Fruit fly (Drosophila melanogaster) whole organism, embryonic: Measurements from ENCODE around the gene Alh.

Experiments
- Awh ChIP-seq: fragments of 200-800 bp; sonication (Bioruptor generic); IDR thresholded peaks from 2 replicates; pipeline ENCODE4, ENCODE4 v1.3.6; 2022; ENCODE audit warnings: missing biosample characterization, missing genetic modification characterization
- BEAF-32 ChIP-seq: fragments of 200-800 bp; sonication (Bioruptor generic); optimal IDR thresholded peaks from 3 replicates; lab custom pipeline; 2017; ENCODE audit warnings: missing biosample characterization, missing genetic modification characterization, mild to moderate bottlenecking, moderate library complexity, missing genetic modification reagents
- CG10321 ChIP-seq: fragments of 200-800 bp; sonication (Bioruptor generic); IDR thresholded peaks from 2 replicates; pipeline ENCODE4 v1.3.6; 2022; ENCODE audit warnings: missing biosample characterization, missing genetic modification characterization
- CG10431 ChIP-seq: fragments of 200-800 bp; sonication (Bioruptor generic); optimal IDR thresholded peaks from 3 replicates; lab custom pipeline; 2018; ENCODE audit warnings: missing biosample characterization, mild to moderate bottlenecking, missing genetic modification characterization
- CG11247 ChIP-seq: fragments of 200-800 bp; sonication (Bioruptor generic); IDR thresholded peaks from 2 replicates; pipeline ENCODE4 v1.3.6; 2022; ENCODE audit warnings: missing biosample characterization, missing genetic modification characterization
- CG11560 ChIP-seq: fragments of 200-800 bp; sonication (Bioruptor generic); IDR thresholded peaks from 3 replicates; pipeline ENCODE4 v1.3.6; 2022; ENCODE audit warnings: missing biosample characterization, missing genetic modification characterization
- CG12071 ChIP-seq: fragments of 200-800 bp; sonication (Bioruptor generic); optimal IDR thresholded peaks from 3 replicates; lab custom pipeline; 2018; ENCODE audit warnings: missing biosample characterization, mild to moderate bottlenecking, missing genetic modification characterization
- CG12659 ChIP-seq: fragments of 200-800 bp; sonication (Bioruptor generic); optimal IDR thresholded peaks from 3 replicates; lab custom pipeline; 2017; ENCODE audit warnings: mild to moderate bottlenecking, missing biosample characterization, missing genetic modification reagents, missing genetic modification characterization
- CG13287 ChIP-seq: fragments of 200-800 bp; sonication (Bioruptor generic); IDR thresholded peaks from 2 replicates; pipeline ENCODE4 v1.3.6; 2022; ENCODE audit warnings: missing biosample characterization, missing genetic modification characterization; ENCODE audit not compliant: partially characterized antibody
- CG17328 ChIP-seq: fragments of 200-800 bp; sonication (Bioruptor generic); IDR thresholded peaks from 2 replicates; pipeline ENCODE4 v1.3.6; 2022; ENCODE audit warnings: missing biosample characterization, missing genetic modification characterization
- CG17361 ChIP-seq: fragments of 200-800 bp; sonication (Bioruptor generic); IDR thresholded peaks from 3 replicates; pipeline ENCODE4 v1.3.6; 2022; ENCODE audit warnings: missing biosample characterization, missing genetic modification characterization
- CG17385 ChIP-seq: fragments of 200-800 bp; sonication (Bioruptor generic); optimal IDR thresholded peaks from 3 replicates; lab custom pipeline; 2018; ENCODE audit warnings: missing biosample characterization, mild to moderate bottlenecking, missing genetic modification characterization
- CG1792 ChIP-seq: fragments of 200-800 bp; sonication (Bioruptor generic); optimal IDR thresholded peaks from 2 replicates; lab custom pipeline; 2016; ENCODE audit warnings: missing biosample characterization, missing genetic modification characterization
- CG2889 ChIP-seq: fragments of 200-800 bp; sonication (Bioruptor generic); IDR thresholded peaks from 3 replicates; pipeline ENCODE4 v1.3.6; 2022; ENCODE audit warnings: missing biosample characterization, missing genetic modification characterization
- CG30403 ChIP-seq: fragments of 200-800 bp; sonication (Bioruptor generic); optimal IDR thresholded peaks from 3 replicates; lab custom pipeline; 2016; ENCODE audit warnings: missing biosample characterization, missing genetic modification characterization
- CG31365 ChIP-seq: fragments of 200-800 bp; sonication (Bioruptor generic); optimal IDR thresholded peaks from 2 replicates; lab custom pipeline; 2018; ENCODE audit warnings: missing biosample characterization, mild to moderate bottlenecking, missing genetic modification characterization
- CG3838 ChIP-seq: fragments of 200-800 bp; sonication (Bioruptor generic); optimal IDR thresholded peaks from 3 replicates; lab custom pipeline; 2016; ENCODE audit warnings: missing biosample characterization, missing genetic modification characterization
- CG7745 ChIP-seq: fragments of 200-800 bp; sonication (Bioruptor generic); optimal IDR thresholded peaks from 2 replicates; lab custom pipeline; 2018; ENCODE audit warnings: missing biosample characterization, mild to moderate bottlenecking, missing genetic modification characterization, moderate library complexity
- CG8281 ChIP-seq: fragments of 200-800 bp; sonication (Bioruptor generic); optimal IDR thresholded peaks from 2 replicates; lab custom pipeline; 2018; ENCODE audit warnings: missing biosample characterization, mild to moderate bottlenecking, missing genetic modification characterization, moderate library complexity
- CG9609 ChIP-seq: fragments of 200-800 bp; sonication (Bioruptor generic); optimal IDR thresholded peaks from 3 replicates; lab custom pipeline; 2016; ENCODE audit warnings: missing biosample characterization, missing genetic modification characterization
- Ets97D ChIP-seq: fragments of 200-800 bp; sonication (Bioruptor generic); optimal IDR thresholded peaks from 3 replicates; lab custom pipeline; 2016; ENCODE audit warnings: missing biosample characterization, missing genetic modification characterization
- Hey ChIP-seq: fragments of 200-800 bp; sonication (Bioruptor generic); optimal IDR thresholded peaks from 3 replicates; lab custom pipeline; 2018; ENCODE audit warnings: missing biosample characterization, mild to moderate bottlenecking, missing genetic modification characterization
- Jarid2 ChIP-seq: fragments of 200-800 bp; sonication (Bioruptor generic); optimal IDR thresholded peaks from 3 replicates; lab custom pipeline; 2017; ENCODE audit warnings: mild to moderate bottlenecking, missing biosample characterization, missing genetic modification reagents, missing genetic modification characterization
- Poxn ChIP-seq: fragments of 200-800 bp; sonication (Bioruptor generic); IDR thresholded peaks from 2 replicates; pipeline ENCODE4 v1.3.6; 2022; ENCODE audit warnings: missing biosample characterization, missing genetic modification characterization
- Sry-β ChIP-seq: fragments of 200-800 bp; sonication (Bioruptor generic); optimal IDR thresholded peaks from 2 replicates; lab custom pipeline; 2018; ENCODE audit warnings: missing biosample characterization, mild to moderate bottlenecking, missing genetic modification characterization, moderate library complexity
- Xrp1 ChIP-seq: fragments of 200-800 bp; sonication (Bioruptor generic); IDR thresholded peaks from 2 replicates; pipeline ENCODE4 v1.3.6; 2022; ENCODE audit warnings: missing biosample characterization, missing genetic modification characterization
- amos ChIP-seq: fragments of 200-800 bp; sonication (Bioruptor generic); IDR thresholded peaks from 2 replicates; pipeline ENCODE4 v1.3.6; 2022; ENCODE audit warnings: missing biosample characterization, missing genetic modification characterization; ENCODE audit not compliant: partially characterized antibody
- ato ChIP-seq: fragments of 200-800 bp; sonication (Bioruptor generic); IDR thresholded peaks from 2 replicates; pipeline ENCODE4 v1.3.6; 2022; ENCODE audit warnings: missing biosample characterization, missing genetic modification characterization; ENCODE audit not compliant: partially characterized antibody
- az2 ChIP-seq: fragments of 200-800 bp; sonication (Bioruptor generic); optimal IDR thresholded peaks from 3 replicates; lab custom pipeline; 2016; ENCODE audit warnings: missing biosample characterization, missing genetic modification characterization
- cato ChIP-seq: fragments of 200-800 bp; sonication (Bioruptor generic); optimal IDR thresholded peaks from 2 replicates; lab custom pipeline; 2016; ENCODE audit warnings: missing biosample characterization, missing genetic modification characterization, borderline replicate concordance
- croc ChIP-seq: fragments of 200-800 bp; sonication (Bioruptor generic); conservative IDR thresholded peaks from 3 replicates; pipeline ENCODE4 v1.3.6; 2022; ENCODE audit warnings: missing biosample characterization, missing genetic modification characterization
- crol ChIP-seq: fragments of 200-800 bp; sonication (Bioruptor generic); IDR thresholded peaks from 2 replicates; pipeline ENCODE4 v1.3.6; 2022; ENCODE audit warnings: missing biosample characterization, missing genetic modification characterization
- crp ChIP-seq, 2 experiments: fragments of 200-800 bp; sonication (Bioruptor generic); optimal IDR thresholded peaks; 2 replicates in 1 of 2; 3 replicates in 1 of 2; lab custom pipeline; 2017; ENCODE audit warnings: missing biosample characterization in 2 of 2, missing genetic modification characterization in 2 of 2, mild to moderate bottlenecking in 1 of 2, moderate library complexity in 1 of 2
- da ChIP-seq: fragments of 200-800 bp; sonication (Bioruptor generic); optimal IDR thresholded peaks from 2 replicates; lab custom pipeline; 2016; ENCODE audit warnings: missing biosample characterization, missing genetic modification characterization
- disco-r ChIP-seq: fragments of 200-800 bp; sonication (Bioruptor generic); optimal IDR thresholded peaks from 2 replicates; lab custom pipeline; 2016; ENCODE audit warnings: missing biosample characterization, missing genetic modification characterization
- esg ChIP-seq: fragments of 200-800 bp; sonication (Bioruptor generic); conservative IDR thresholded peaks from 2 replicates; pipeline ENCODE4 v1.3.6; 2022; ENCODE audit warnings: missing biosample characterization, missing genetic modification characterization
- ewg ChIP-seq: fragments of 200-800 bp; sonication (Bioruptor generic); optimal IDR thresholded peaks from 3 replicates; lab custom pipeline; 2017; ENCODE audit warnings: mild to moderate bottlenecking, missing biosample characterization, missing genetic modification reagents, missing genetic modification characterization
- gcm ChIP-seq: fragments of 200-800 bp; sonication (Bioruptor generic); optimal IDR thresholded peaks from 2 replicates; lab custom pipeline; 2019; ENCODE audit warnings: missing biosample characterization, mild to moderate bottlenecking, missing genetic modification characterization, moderate library complexity
- grn ChIP-seq: fragments of 200-800 bp; sonication (Bioruptor generic); optimal IDR thresholded peaks from 3 replicates; lab custom pipeline; 2017; ENCODE audit warnings: missing biosample characterization, missing genetic modification characterization
- ham ChIP-seq: fragments of 200-800 bp; sonication (Bioruptor generic); IDR thresholded peaks from 2 replicates; pipeline ENCODE4 v1.3.6; 2022; ENCODE audit warnings: missing biosample characterization, missing genetic modification characterization
- hbn ChIP-seq: fragments of 200-800 bp; sonication (Bioruptor generic); IDR thresholded peaks from 2 replicates; pipeline ENCODE4 v1.3.6; 2022; ENCODE audit warnings: missing biosample characterization, missing genetic modification characterization; ENCODE audit not compliant: partially characterized antibody
- her ChIP-seq: fragments of 200-800 bp; sonication (Bioruptor generic); optimal IDR thresholded peaks from 2 replicates; lab custom pipeline; 2016; ENCODE audit warnings: missing biosample characterization, missing genetic modification characterization
- kay ChIP-seq: fragments of 200-800 bp; sonication (Bioruptor generic); optimal IDR thresholded peaks from 2 replicates; lab custom pipeline; 2016; ENCODE audit warnings: missing biosample characterization, missing genetic modification characterization
- kni ChIP-seq: fragments of 200-800 bp; sonication (Bioruptor generic); optimal IDR thresholded peaks from 3 replicates; lab custom pipeline; 2017; ENCODE audit warnings: mild to moderate bottlenecking, missing biosample characterization, missing genetic modification reagents, missing genetic modification characterization
- phol ChIP-seq: fragments of 200-800 bp; sonication (Bioruptor generic); optimal IDR thresholded peaks from 3 replicates; lab custom pipeline; 2018; ENCODE audit warnings: missing biosample characterization, mild to moderate bottlenecking, missing genetic modification characterization, moderate library complexity
- pita ChIP-seq: fragments of 200-800 bp; sonication (Bioruptor generic); optimal IDR thresholded peaks from 2 replicates; lab custom pipeline; 2017; ENCODE audit warnings: missing biosample characterization, mild to moderate bottlenecking, missing genetic modification characterization
- row ChIP-seq: fragments of 200-800 bp; sonication (Bioruptor generic); IDR thresholded peaks from 3 replicates; pipeline ENCODE4 v1.3.6; 2022; ENCODE audit warnings: missing biosample characterization, missing genetic modification characterization
- tap ChIP-seq: fragments of 200-800 bp; optimal IDR thresholded peaks from 3 replicates; lab custom pipeline; 2019; ENCODE audit warnings: missing biosample characterization, mild to moderate bottlenecking, missing genetic modification characterization, moderate library complexity
- tin ChIP-seq: fragments of 200-800 bp; sonication (Bioruptor generic); optimal IDR thresholded peaks from 3 replicates; lab custom pipeline; 2016; ENCODE audit warnings: missing biosample characterization, missing genetic modification characterization
- trh ChIP-seq: fragments of 200-800 bp; sonication (Bioruptor generic); optimal IDR thresholded peaks from 2 replicates; lab custom pipeline; 2016; ENCODE audit warnings: missing biosample characterization, missing genetic modification characterization
- tx ChIP-seq: fragments of 200-800 bp; sonication (Bioruptor generic); optimal IDR thresholded peaks from 2 replicates; lab custom pipeline; 2016; ENCODE audit warnings: missing biosample characterization, missing genetic modification characterization
- z ChIP-seq: fragments of 200-800 bp; sonication (Bioruptor generic); IDR thresholded peaks from 3 replicates; pipeline ENCODE4 v1.3.6; 2022; ENCODE audit warnings: missing biosample characterization, missing genetic modification characterization

The Alh gene

dm6 chr3R:7091904-7092303, 32.1 kb downstream of the Alh start:
- TF ChIP-seq CG3838 (GFP tag; lab: Kevin White, UChicago) = no peak
- no peak for TF ChIP-seq CG11247 (GFP tag; lab: Robert Waterston, UW)
- no peak for TF ChIP-seq CG17361
- TF ChIP-seq z = no peak
- no peak for TF ChIP-seq kni (GFP tag; lab: Kevin White, UChicago)
- TF ChIP-seq ham (GFP tag; lab: Robert Waterston, UW) = no peak
- peak; percentile 1 for TF ChIP-seq her
- no peak for TF ChIP-seq Sry-β (GFP tag; lab: Kevin White, UChicago)
- no peak for TF ChIP-seq croc
- TF ChIP-seq BEAF-32 = peak; percentile 71
- TF ChIP-seq CG12071 = no peak
- peak; percentile 14 for TF ChIP-seq gcm (GFP tag; lab: Kevin White, UChicago)
- TF ChIP-seq CG9609 = no peak
- no peak for TF ChIP-seq CG2889
- TF ChIP-seq CG10321 (GFP tag; lab: Robert Waterston, UW) = no peak
- peak; percentile 80 for TF ChIP-seq CG13287 (GFP tag; lab: Robert Waterston, UW)
- no peak for TF ChIP-seq CG17385 (GFP tag; lab: Kevin White, UChicago)
- no peak for TF ChIP-seq CG1792
- TF ChIP-seq grn = no peak
- TF ChIP-seq tx = no peak
- TF ChIP-seq CG8281 (tag; lab: Kevin White, UChicago) = peak; percentile 96
- no peak; the same call in 1 of the 2 replicates for TF ChIP-seq Xrp1 (GFP tag; lab: Robert Waterston, UW)
- TF ChIP-seq disco-r = no peak
- peak; percentile 74 for TF ChIP-seq CG12659 (GFP tag; lab: Kevin White, UChicago)
- TF ChIP-seq ewg (GFP tag; lab: Kevin White, UChicago) = no peak
- TF ChIP-seq crp (GFP tag; optimal IDR thresholded peaks at IDR 0.05; lab: Kevin White, UChicago) = no peak
- TF ChIP-seq pita (GFP tag; lab: Kevin White, UChicago) = peak; percentile 10
- no peak for TF ChIP-seq Jarid2
- peak; percentile 11 for TF ChIP-seq az2 (GFP tag; lab: Kevin White, UChicago)
- TF ChIP-seq Awh (GFP tag; lab: Robert Waterston, UW) = no peak
- TF ChIP-seq Hey (tag; lab: Kevin White, UChicago) = no peak
- peak; percentile 64 for TF ChIP-seq row (GFP tag; lab: Robert Waterston, UW)
- no peak for TF ChIP-seq crol (GFP tag; lab: Robert Waterston, UW)
- no peak for TF ChIP-seq tap (tag; lab: Kevin White, UChicago)
- TF ChIP-seq esg = no peak
- TF ChIP-seq trh (GFP tag; lab: Kevin White, UChicago) = no peak
- TF ChIP-seq CG7745 (tag; lab: Kevin White, UChicago) = no peak
- TF ChIP-seq da (GFP tag; lab: Kevin White, UChicago) = no peak
- TF ChIP-seq hbn = peak; percentile 74
- TF ChIP-seq CG17328 (GFP tag; lab: Robert Waterston, UW) = no peak
- no peak for TF ChIP-seq tin
- TF ChIP-seq CG11560 = no peak
- TF ChIP-seq kay (GFP tag; lab: Kevin White, UChicago) = peak; percentile 34
- TF ChIP-seq CG30403 (GFP tag; lab: Kevin White, UChicago) = peak; percentile 57
- no peak for TF ChIP-seq ato
- peak; percentile 37 for TF ChIP-seq phol (tag; lab: Kevin White, UChicago)
- TF ChIP-seq CG31365 (tag; lab: Kevin White, UChicago) = no peak
- peak; percentile 73 for TF ChIP-seq Ets97D (GFP tag; lab: Kevin White, UChicago)
- TF ChIP-seq amos (GFP tag; lab: Robert Waterston, UW) = peak; percentile 81
- TF ChIP-seq Poxn = no peak
- TF ChIP-seq CG10431 = no peak
- no peak for TF ChIP-seq cato (GFP tag; lab: Kevin White, UChicago)
